Fruit fly (Drosophila melanogaster) whole organism, embryonic: Measurements from ENCODE around the gene Myo31DF.

ENCODE experiments used
- ATbp ChIP-seq: fragments of 200-800 bp; sonication (Bioruptor generic); optimal IDR thresholded peaks from 2 replicates; lab custom pipeline; 2017; ENCODE audit warnings: missing biosample characterization, mild to moderate bottlenecking, missing genetic modification characterization, missing genetic modification reagents
- B-H1 ChIP-seq: fragments of 200-800 bp; sonication (Bioruptor generic); IDR thresholded peaks from 3 replicates; pipeline ENCODE4 v1.3.6; 2022; ENCODE audit warnings: missing biosample characterization, missing genetic modification characterization
- BtbVII ChIP-seq: fragments of 200-800 bp; sonication (Bioruptor generic); optimal IDR thresholded peaks from 3 replicates; lab custom pipeline; 2017; ENCODE audit warnings: missing biosample characterization, mild to moderate bottlenecking, missing genetic modification characterization
- CG10209 ChIP-seq: fragments of 200-800 bp; sonication (Bioruptor generic); optimal IDR thresholded peaks from 3 replicates; lab custom pipeline; 2017; ENCODE audit warnings: missing biosample characterization, mild to moderate bottlenecking, missing genetic modification characterization, missing genetic modification reagents
- CG10959 ChIP-seq: fragments of 200-800 bp; sonication (Bioruptor generic); IDR thresholded peaks from 2 replicates; pipeline ENCODE4 v1.3.6; 2022; ENCODE audit warnings: missing biosample characterization, missing genetic modification characterization
- CG11085 ChIP-seq: fragments of 200-800 bp; sonication (Bioruptor generic); IDR thresholded peaks from 2 replicates; pipeline ENCODE4 v1.3.6; 2022; ENCODE audit warnings: missing biosample characterization, missing genetic modification characterization
- CG11398 ChIP-seq: fragments of 200-800 bp; sonication (Bioruptor generic); optimal IDR thresholded peaks from 2 replicates; lab custom pipeline; 2016; ENCODE audit warnings: missing biosample characterization, missing genetic modification characterization
- CG12769 ChIP-seq: fragments of 200-800 bp; sonication (Bioruptor generic); optimal IDR thresholded peaks from 2 replicates; lab custom pipeline; 2019; ENCODE audit warnings: missing biosample characterization, mild to moderate bottlenecking, missing genetic modification characterization, moderate library complexity
- CG13424 ChIP-seq: fragments of 200-800 bp; sonication (Bioruptor generic); optimal IDR thresholded peaks from 2 replicates; lab custom pipeline; 2019; ENCODE audit warnings: missing biosample characterization, mild to moderate bottlenecking, missing genetic modification characterization, moderate library complexity
- CG13894 ChIP-seq: fragments of 200-800 bp; sonication (Bioruptor generic); optimal IDR thresholded peaks from 3 replicates; lab custom pipeline; 2018; ENCODE audit warnings: missing biosample characterization, mild to moderate bottlenecking, missing genetic modification characterization, moderate library complexity
- CG14014 ChIP-seq: fragments of 200-800 bp; sonication (Bioruptor generic); IDR thresholded peaks from 2 replicates; pipeline ENCODE4 v1.3.6; 2022; ENCODE audit warnings: missing biosample characterization, missing genetic modification characterization
- CG15269 ChIP-seq: fragments of 200-800 bp; sonication (Bioruptor generic); optimal IDR thresholded peaks from 2 replicates; lab custom pipeline; 2018; ENCODE audit warnings: missing biosample characterization, mild to moderate bottlenecking, missing genetic modification characterization, moderate library complexity
- CG15514 ChIP-seq: fragments of 200-800 bp; sonication (Bioruptor generic); optimal IDR thresholded peaks from 3 replicates; lab custom pipeline; 2017; ENCODE audit warnings: missing biosample characterization, missing genetic modification characterization, mild to moderate bottlenecking, moderate library complexity, missing genetic modification reagents
- CG15601 ChIP-seq: fragments of 200-800 bp; sonication (Bioruptor generic); optimal IDR thresholded peaks from 3 replicates; lab custom pipeline; 2019; ENCODE audit warnings: missing biosample characterization, mild to moderate bottlenecking, missing genetic modification characterization, moderate library complexity
- CG17802 ChIP-seq: fragments of 200-800 bp; sonication (Bioruptor generic); optimal IDR thresholded peaks from 2 replicates; lab custom pipeline; 2018; ENCODE audit warnings: missing biosample characterization, mild to moderate bottlenecking, missing genetic modification characterization, moderate library complexity
- CG1792 ChIP-seq: fragments of 200-800 bp; sonication (Bioruptor generic); optimal IDR thresholded peaks from 2 replicates; lab custom pipeline; 2016; ENCODE audit warnings: missing biosample characterization, missing genetic modification characterization
- CG18011 ChIP-seq: fragments of 200-800 bp; sonication (Bioruptor generic); optimal IDR thresholded peaks from 2 replicates; lab custom pipeline; 2017; ENCODE audit warnings: missing biosample characterization, missing genetic modification characterization, mild to moderate bottlenecking, moderate library complexity, missing genotype
- CG2129 ChIP-seq: fragments of 200-800 bp; sonication (Bioruptor generic); IDR thresholded peaks from 2 replicates; pipeline ENCODE4 v1.3.6; 2022; ENCODE audit warnings: missing biosample characterization, missing genetic modification characterization; ENCODE audit not compliant: partially characterized antibody
- CG4424 ChIP-seq: fragments of 200-800 bp; sonication (Bioruptor generic); optimal IDR thresholded peaks from 3 replicates; lab custom pipeline; 2016; ENCODE audit warnings: missing biosample characterization, missing genetic modification characterization
- CG6683 ChIP-seq: fragments of 200-800 bp; sonication (Bioruptor generic); optimal IDR thresholded peaks from 2 replicates; lab custom pipeline; 2017; ENCODE audit warnings: missing biosample characterization, mild to moderate bottlenecking, missing genetic modification characterization, missing genetic modification reagents
- CG6765 ChIP-seq: fragments of 200-800 bp; sonication (Bioruptor generic); optimal IDR thresholded peaks from 3 replicates; lab custom pipeline; 2017; ENCODE audit warnings: missing biosample characterization, mild to moderate bottlenecking, missing genetic modification characterization
- CG6791 ChIP-seq: fragments of 200-800 bp; sonication (Bioruptor generic); IDR thresholded peaks from 3 replicates; pipeline ENCODE4 v1.3.6; 2022; ENCODE audit warnings: missing biosample characterization, missing genetic modification characterization; ENCODE audit not compliant: partially characterized antibody
- CG8388 ChIP-seq: fragments of 200-800 bp; sonication (Bioruptor generic); optimal IDR thresholded peaks from 2 replicates; lab custom pipeline; 2019; ENCODE audit warnings: missing biosample characterization, mild to moderate bottlenecking, missing genetic modification characterization, moderate library complexity
- CoRest ChIP-seq: fragments of 200-800 bp; sonication (Bioruptor generic); optimal IDR thresholded peaks from 3 replicates; lab custom pipeline; 2018; ENCODE audit warnings: missing biosample characterization, mild to moderate bottlenecking, missing genetic modification characterization, moderate library complexity
- D19A ChIP-seq: fragments of 200-800 bp; optimal IDR thresholded peaks from 3 replicates; lab custom pipeline; 2019; ENCODE audit warnings: missing biosample characterization, mild to moderate bottlenecking, missing genetic modification characterization, moderate library complexity
- E2f2 ChIP-seq: fragments of 200-800 bp; sonication (Bioruptor generic); IDR thresholded peaks from 2 replicates; pipeline ENCODE4 v1.3.6; 2022; ENCODE audit warnings: missing biosample characterization, missing genetic modification characterization
- Fer1 ChIP-seq: fragments of 200-800 bp; sonication (Bioruptor generic); optimal IDR thresholded peaks from 2 replicates; lab custom pipeline; 2017; ENCODE audit warnings: missing biosample characterization, mild to moderate bottlenecking, missing genetic modification characterization
- H15 ChIP-seq: fragments of 200-800 bp; sonication (Bioruptor generic); IDR thresholded peaks from 3 replicates; pipeline ENCODE4 v1.3.6; 2022; ENCODE audit warnings: missing biosample characterization, missing genetic modification characterization
- Kr ChIP-seq: fragments of 200-800 bp; sonication (Bioruptor generic); optimal IDR thresholded peaks from 2 replicates; lab custom pipeline; 2017; ENCODE audit warnings: missing biosample characterization, mild to moderate bottlenecking, missing genetic modification characterization
- Meics ChIP-seq: fragments of 200-800 bp; sonication (Bioruptor generic); optimal IDR thresholded peaks from 2 replicates; lab custom pipeline; 2017; ENCODE audit warnings: missing biosample characterization, mild to moderate bottlenecking, missing genetic modification characterization
- Neu2 ChIP-seq: fragments of 200-800 bp; sonication (Bioruptor generic); optimal IDR thresholded peaks from 3 replicates; lab custom pipeline; 2016; ENCODE audit warnings: missing biosample characterization, missing genetic modification characterization, borderline replicate concordance
- Usf ChIP-seq: fragments of 200-800 bp; sonication (Bioruptor generic); optimal IDR thresholded peaks from 2 replicates; lab custom pipeline; 2017; ENCODE audit warnings: missing genotype, missing biosample characterization, missing genetic modification characterization
- ap ChIP-seq: fragments of 200-800 bp; sonication (Bioruptor generic); IDR thresholded peaks from 2 replicates; pipeline ENCODE4 v1.3.6; 2022; ENCODE audit warnings: missing biosample characterization, missing genetic modification characterization
- chinmo ChIP-seq: fragments of 200-800 bp; sonication (Bioruptor generic); IDR thresholded peaks from 4 replicates; pipeline ENCODE4 v1.3.6; 2022; ENCODE audit warnings: missing biosample characterization, missing genetic modification characterization; ENCODE audit not compliant: partially characterized antibody
- ci ChIP-seq: fragments of 200-800 bp; sonication (Bioruptor generic); IDR thresholded peaks from 3 replicates; pipeline ENCODE4 v1.3.6; 2022; ENCODE audit warnings: missing biosample characterization, missing genetic modification characterization
- dm ChIP-seq: fragments of 200-800 bp; sonication (Bioruptor generic); optimal IDR thresholded peaks from 3 replicates; lab custom pipeline; 2016; ENCODE audit warnings: missing biosample characterization, missing genetic modification characterization
- dmrt11E ChIP-seq: fragments of 200-800 bp; sonication (Bioruptor generic); optimal IDR thresholded peaks from 3 replicates; lab custom pipeline; 2018; ENCODE audit warnings: missing biosample characterization, mild to moderate bottlenecking, missing genetic modification characterization, moderate library complexity
- esg ChIP-seq: fragments of 200-800 bp; sonication (Bioruptor generic); conservative IDR thresholded peaks from 2 replicates; pipeline ENCODE4 v1.3.6; 2022; ENCODE audit warnings: missing biosample characterization, missing genetic modification characterization
- gcm ChIP-seq: fragments of 200-800 bp; sonication (Bioruptor generic); optimal IDR thresholded peaks from 2 replicates; lab custom pipeline; 2019; ENCODE audit warnings: missing biosample characterization, mild to moderate bottlenecking, missing genetic modification characterization, moderate library complexity
- hkb ChIP-seq, 2 experiments: fragments of 200-800 bp in 1 of 2; fragments of >200 bp in 1 of 2; sonication (Bioruptor generic) in 1 of 2; IDR thresholded peaks in 1 of 2; optimal IDR thresholded peaks in 1 of 2; 2 replicates each; pipeline versions ENCODE4 v1.3.6 to Lab custom; 2017 to 2022; ENCODE audit warnings: missing biosample characterization in 1 of 2, missing genetic modification characterization in 1 of 2
- jing ChIP-seq: fragments of 200-800 bp; sonication (Bioruptor generic); optimal IDR thresholded peaks from 2 replicates; lab custom pipeline; 2018; ENCODE audit warnings: missing biosample characterization, mild to moderate bottlenecking, missing genetic modification characterization
- ken ChIP-seq: fragments of 200-800 bp; sonication (Bioruptor generic); IDR thresholded peaks from 3 replicates; pipeline ENCODE4 v1.3.6; 2022; ENCODE audit warnings: missing biosample characterization, missing genetic modification characterization
- pb ChIP-seq: fragments of 200-800 bp; sonication (Bioruptor generic); optimal IDR thresholded peaks from 3 replicates; lab custom pipeline; 2016; ENCODE audit warnings: missing biosample characterization, missing genetic modification characterization
- phol ChIP-seq: fragments of 200-800 bp; sonication (Bioruptor generic); optimal IDR thresholded peaks from 3 replicates; lab custom pipeline; 2018; ENCODE audit warnings: missing biosample characterization, mild to moderate bottlenecking, missing genetic modification characterization, moderate library complexity
- so ChIP-seq: fragments of 200-800 bp; sonication (Bioruptor generic); IDR thresholded peaks from 3 replicates; pipeline ENCODE4 v1.3.6; 2022; ENCODE audit warnings: missing biosample characterization, missing genetic modification characterization
- tap ChIP-seq: fragments of 200-800 bp; optimal IDR thresholded peaks from 3 replicates; lab custom pipeline; 2019; ENCODE audit warnings: missing biosample characterization, mild to moderate bottlenecking, missing genetic modification characterization, moderate library complexity
- unc-4 ChIP-seq: fragments of 200-800 bp; sonication (Bioruptor generic); IDR thresholded peaks from 2 replicates; pipeline ENCODE4 v1.3.6; 2022; ENCODE audit warnings: missing biosample characterization, missing genetic modification characterization; ENCODE audit not compliant: partially characterized antibody

Myo31DF gene

DNA sequence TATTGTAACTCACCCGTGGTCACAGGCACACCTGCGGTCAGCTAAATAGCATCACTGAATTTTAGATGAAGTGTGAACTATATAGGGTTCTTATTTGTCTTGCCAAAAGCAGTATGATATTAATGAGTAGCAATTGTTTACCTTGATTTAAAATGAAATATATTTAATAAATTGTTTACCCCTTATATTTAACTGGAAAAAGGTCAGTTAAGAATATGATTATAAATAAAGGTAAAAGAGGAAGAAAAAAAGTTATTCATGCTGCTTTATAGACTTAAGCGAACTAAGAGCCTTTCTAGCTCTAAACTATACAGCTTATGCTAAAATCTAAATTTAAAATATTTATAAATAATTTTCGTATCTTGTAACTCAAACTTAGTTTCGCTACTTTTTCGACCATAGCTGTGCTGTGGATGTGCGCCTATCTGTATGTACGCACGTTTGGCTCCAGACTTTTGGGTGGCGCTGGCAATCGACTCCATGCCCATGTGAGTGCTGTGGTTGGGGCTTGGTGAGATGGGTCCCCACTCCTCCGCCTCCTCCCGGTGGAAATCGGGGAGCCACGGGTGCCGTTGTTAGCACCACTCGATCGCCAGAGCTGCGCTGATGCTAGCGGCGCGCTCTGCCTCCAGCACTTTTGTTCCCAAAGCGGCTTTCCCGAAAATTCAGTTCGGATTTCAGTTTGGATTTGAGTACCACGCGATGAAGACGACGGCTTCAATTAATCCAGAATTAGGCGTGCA lies 64.4 kb downstream of the Myo31DF start, which contains the start of gene loh (continued):
- TF ChIP-seq CG14014 (GFP tag; lab: Robert Waterston, UW) (no peak), CG6765 (peak; percentile 23), H15 (GFP tag; lab: Robert Waterston, UW) (no peak), Usf (GFP tag; lab: Kevin White, UChicago) (peak; percentile 3), CG15601 (tag; lab: Kevin White, UChicago) (peak; percentile 56), CG6791 (no peak), BtbVII (GFP tag; lab: Kevin White, UChicago) (peak; percentile 46), CG15514 (peak; percentile 12), CG2129 (GFP tag; lab: Robert Waterston, UW) (no peak), CG1792 (GFP tag; lab: Kevin White, UChicago) (no peak), CG4424 (GFP tag; lab: Kevin White, UChicago) (peak; percentile 64), Neu2 (GFP tag; lab: Kevin White, UChicago) (no peak), Meics (no peak), ken (0 out of 3 replicates have a peak, but pooled peaks have one; percentile 10), dm (GFP tag; lab: Kevin White, UChicago) (no peak), CG10209 (GFP tag; lab: Kevin White, UChicago) (peak; percentile 67), CG11398 (GFP tag; lab: Kevin White, UChicago) (no peak), tap (tag; lab: Kevin White, UChicago) (no peak), jing (no peak), gcm (no peak), CG18011 (GFP tag; lab: Kevin White, UChicago) (no peak), CG15269 (tag; lab: Kevin White, UChicago) (peak; percentile 43), Kr (GFP tag; lab: Kevin White, UChicago) (no peak), ap (GFP tag; lab: Robert Waterston, UW) (no peak), CoRest (peak; percentile 73), Fer1 (peak; percentile 51), B-H1 (GFP tag; lab: Robert Waterston, UW) (no peak), CG8388 (GFP tag; lab: Kevin White, UChicago) (peak; percentile 51), unc-4 (GFP tag; lab: Robert Waterston, UW) (no peak), D19A (tag; lab: Kevin White, UChicago) (peak; percentile 74), ci (GFP tag; lab: Robert Waterston, UW) (peak; percentile 65; the same call in 2 of the 3 replicates), so (GFP tag; lab: Robert Waterston, UW) (no peak; the same call in 2 of the 3 replicates), CG12769 (tag; lab: Kevin White, UChicago) (peak; percentile 24), dmrt11E (tag; lab: Kevin White, UChicago) (peak; percentile 35), CG6683 (GFP tag; lab: Kevin White, UChicago) (peak; percentile 10), chinmo (0 out of 4 replicates have a peak, but pooled peaks have one; percentile 19), CG10959 (no peak), CG17802 (tag; lab: Kevin White, UChicago) (no peak), ATbp (GFP tag; lab: Kevin White, UChicago) (peak; percentile 42), CG11085 (GFP tag; lab: Robert Waterston, UW) (no peak), hkb (optimal IDR thresholded peaks at IDR 0.05; lab: Kevin White, UChicago) (no peak), hkb (GFP tag; IDR thresholded peaks at IDR 0.05; lab: Robert Waterston, UW) (peak; percentile 50; the same call in 1 of the 2 replicates), phol (tag; lab: Kevin White, UChicago) (peak; percentile 73), CG13424 (tag; lab: Kevin White, UChicago) (peak; percentile 73), pb (no peak), E2f2 (peak; percentile 30; the same call in 1 of the 2 replicates), CG13894 (no peak), esg (GFP tag; lab: Robert Waterston, UW) (peak; percentile 25; the same call in 1 of the 2 replicates)
